Worm (Caenorhabditis elegans) whole organism, L3 larva: ENCODE results near the gene F49E12.10.
A peak's percentile ranks its signal among the peaks of the same experiment; 100 is the strongest.

Experiments used
- ZK546.5 ChIP-seq: sonication (generic microtip); optimal IDR thresholded peaks from 2 replicates; lab custom pipeline; 2017; ENCODE audit warnings: missing biosample characterization, missing genetic modification characterization
- aly-2 ChIP-seq: fragments of 150-350 bp; optimal IDR thresholded peaks from 2 replicates; lab custom pipeline; 2014; ENCODE audit warnings: missing biosample characterization, missing genetic modification characterization
- ama-1 ChIP-seq: fragments of 150-350 bp; optimal IDR thresholded peaks from 2 replicates; lab custom pipeline; 2018
- ceh-82 ChIP-seq: fragments of 150-350 bp; optimal IDR thresholded peaks from 2 replicates; lab custom pipeline; 2014; ENCODE audit warnings: missing biosample characterization, missing genetic modification characterization
- daf-12 ChIP-seq: fragments of 150-350 bp; optimal IDR thresholded peaks from 2 replicates; lab custom pipeline; 2014; ENCODE audit warnings: missing biosample characterization, missing genetic modification reagents, missing genetic modification characterization
- elt-1 ChIP-seq: fragments of 150-350 bp; optimal IDR thresholded peaks from 2 replicates; lab custom pipeline; 2014; ENCODE audit warnings: missing biosample characterization, missing genetic modification characterization
- elt-2 ChIP-seq: sonication (generic microtip); optimal IDR thresholded peaks from 2 replicates; lab custom pipeline; 2016; ENCODE audit warnings: missing genetic modification reagents, mild to moderate bottlenecking, missing genetic modification characterization, missing compliant biosample characterization
- elt-3 ChIP-seq, 3 experiments: fragments of 150-350 bp in 1 of 3; sonication (generic microtip) in 2 of 3; optimal IDR thresholded peaks; 2 replicates in 2 of 3; 4 replicates in 1 of 3; lab custom pipeline; 2014 to 2017; ENCODE audit warnings: missing biosample characterization in 3 of 3, missing genetic modification characterization in 3 of 3
- fkh-10 ChIP-seq: sonication (generic microtip); optimal IDR thresholded peaks from 2 replicates; lab custom pipeline; 2017; ENCODE audit warnings: missing biosample characterization, missing genetic modification reagents, missing genetic modification characterization
- fos-1 ChIP-seq: fragments of 150-350 bp; optimal IDR thresholded peaks from 2 replicates; lab custom pipeline; 2014; ENCODE audit warnings: missing biosample characterization, missing genetic modification characterization
- hmg-11 ChIP-seq: sonication (generic microtip); optimal IDR thresholded peaks from 2 replicates; lab custom pipeline; 2016; ENCODE audit warnings: missing genetic modification characterization, missing compliant biosample characterization
- jun-1 ChIP-seq: fragments of 150-350 bp; optimal IDR thresholded peaks from 2 replicates; lab custom pipeline; 2014; ENCODE audit warnings: missing biosample characterization, missing genetic modification reagents, missing genetic modification characterization
- lsy-12 ChIP-seq: sonication (generic microtip); optimal IDR thresholded peaks from 2 replicates; lab custom pipeline; 2016; ENCODE audit warnings: mild to moderate bottlenecking, missing genetic modification characterization, missing compliant biosample characterization
- mdl-1 ChIP-seq: fragments of 150-350 bp; optimal IDR thresholded peaks from 2 replicates; lab custom pipeline; 2014; ENCODE audit warnings: missing biosample characterization, missing genetic modification characterization
- nfya-1 ChIP-seq: sonication (generic microtip); optimal IDR thresholded peaks from 2 replicates; lab custom pipeline; 2017; ENCODE audit warnings: missing genetic modification characterization, mild to moderate bottlenecking, missing compliant biosample characterization, antibody characterized with exemption, moderate library complexity; ENCODE audit not compliant: insufficient read depth
- nhr-11 ChIP-seq: fragments of 150-350 bp; optimal IDR thresholded peaks from 2 replicates; lab custom pipeline; 2014; ENCODE audit warnings: missing biosample characterization, missing genetic modification characterization
- nhr-237 ChIP-seq: fragments of 150-350 bp; optimal IDR thresholded peaks from 2 replicates; lab custom pipeline; 2014; ENCODE audit warnings: missing biosample characterization, missing genetic modification characterization
- nhr-25 ChIP-seq: sonication (generic microtip); optimal IDR thresholded peaks from 2 replicates; lab custom pipeline; 2017; ENCODE audit warnings: missing biosample characterization, missing genetic modification characterization
- nhr-76 ChIP-seq: fragments of 150-350 bp; sonication (generic microtip); optimal IDR thresholded peaks from 5 replicates; lab custom pipeline; 2014; ENCODE audit warnings: missing biosample characterization, missing genetic modification characterization
- nhr-77 ChIP-seq: fragments of 150-350 bp; optimal IDR thresholded peaks from 2 replicates; lab custom pipeline; 2014; ENCODE audit warnings: missing biosample characterization, missing genetic modification characterization
- pha-4 ChIP-seq: fragments of 150-350 bp; optimal IDR thresholded peaks from 2 replicates; lab custom pipeline; 2014; ENCODE audit warnings: missing biosample characterization, missing genetic modification reagents, missing genetic modification characterization
- pqm-1 ChIP-seq: fragments of 150-350 bp; optimal IDR thresholded peaks from 2 replicates; lab custom pipeline; 2017; ENCODE audit warnings: missing biosample characterization, missing genetic modification characterization, inconsistent platforms
- sea-2 ChIP-seq: fragments of 150-350 bp; sonication (generic microtip); optimal IDR thresholded peaks from 4 replicates; lab custom pipeline; 2014; ENCODE audit warnings: missing biosample characterization, missing genetic modification reagents, missing genetic modification characterization
- skn-1 ChIP-seq: fragments of 150-350 bp; optimal IDR thresholded peaks from 2 replicates; lab custom pipeline; 2014; ENCODE audit warnings: missing biosample characterization, missing genetic modification characterization
- snpc-4 ChIP-seq: fragments of 150-350 bp; optimal IDR thresholded peaks from 2 replicates; lab custom pipeline; 2014; ENCODE audit warnings: missing biosample characterization, missing genetic modification characterization
- tbx-2 ChIP-seq: sonication (generic microtip); optimal IDR thresholded peaks from 2 replicates; lab custom pipeline; 2016; ENCODE audit warnings: mild to moderate bottlenecking, missing genetic modification characterization, missing compliant biosample characterization
- zag-1 ChIP-seq: fragments of 150-350 bp; optimal IDR thresholded peaks from 2 replicates; lab custom pipeline; 2014; ENCODE audit warnings: missing biosample characterization, missing genetic modification characterization
- ztf-11 ChIP-seq: fragments of 150-350 bp; optimal IDR thresholded peaks from 2 replicates; lab custom pipeline; 2014; ENCODE audit warnings: missing biosample characterization, missing genetic modification characterization
- ztf-4 ChIP-seq: fragments of 150-350 bp; optimal IDR thresholded peaks from 2 replicates; lab custom pipeline; 2014; ENCODE audit warnings: missing biosample characterization, missing genetic modification characterization

F49E12.10 gene

ce11 chrII:8382880-8383279 is 8.0 kb upstream of the F49E12.10 start:
- TF ChIP-seq skn-1 (tag; lab: Kevin White, UChicago) (peak; percentile 1), elt-1 (tag; lab: Kevin White, UChicago) (no peak), pqm-1 (tag; lab: Kevin White, UChicago) (peak; percentile 100), lsy-12 (tag; lab: Kevin White, UChicago) (peak; percentile 38), elt-2 (tag; lab: Kevin White, UChicago) (peak; percentile 99), hmg-11 (tag; lab: Kevin White, UChicago) (no peak), snpc-4 (tag; lab: Kevin White, UChicago) (no peak), ztf-11 (tag; lab: Kevin White, UChicago) (no peak), nhr-76 (no peak), sea-2 (no peak), tbx-2 (no peak), daf-12 (tag; lab: Kevin White, UChicago) (no peak), jun-1 (tag; lab: Kevin White, UChicago) (peak; percentile 95), nhr-11 (tag; lab: Kevin White, UChicago) (no peak), nfya-1 (tag; lab: Kevin White, UChicago) (peak; percentile 22), pha-4 (tag; lab: Kevin White, UChicago) (peak; percentile 80)

ce11 chrII:8384344-8384743 is 6.5 kb upstream of the F49E12.10 start:
- TF ChIP-seq lsy-12 (tag; lab: Kevin White, UChicago), result peak; percentile 11
- no peak for TF ChIP-seq mdl-1
- TF ChIP-seq skn-1 (tag; lab: Kevin White, UChicago), result peak; percentile 65
- no peak for TF ChIP-seq nhr-77 (tag; lab: Kevin White, UChicago)
- peak; percentile 77 for TF ChIP-seq pqm-1 (tag; lab: Kevin White, UChicago)
- peak; percentile 14 for TF ChIP-seq jun-1 (tag; lab: Kevin White, UChicago)
- peak; percentile 77 for TF ChIP-seq elt-2 (tag; lab: Kevin White, UChicago)

- TF ChIP-seq ZK546.5 (no peak), snpc-4 (tag; lab: Kevin White, UChicago) (no peak), elt-2 (tag; lab: Kevin White, UChicago) (peak; percentile 42), fkh-10 (no peak), aly-2 (tag; lab: Kevin White, UChicago) (no peak), nfya-1 (tag; lab: Kevin White, UChicago) (peak; percentile 77), elt-3 (tag; optimal IDR thresholded peaks at IDR 0.05; lab: Kevin White, UChicago) (no peak)
Observed at ce11 chrII:8385561-8385960, 5.3 kb upstream of the F49E12.10 start.

ce11 chrII:8386897-8387296 is 4.0 kb upstream of the F49E12.10 start:
- TF ChIP-seq ceh-82 (tag; lab: Kevin White, UChicago) (no peak), jun-1 (tag; lab: Kevin White, UChicago) (peak; percentile 28), pqm-1 (tag; lab: Kevin White, UChicago) (peak; percentile 89), ztf-4 (tag; lab: Kevin White, UChicago) (no peak), elt-2 (tag; lab: Kevin White, UChicago) (peak; percentile 83)

- TF ChIP-seq nhr-25 (tag; lab: Kevin White, UChicago) (no peak), elt-3 (tag; optimal IDR thresholded peaks at IDR 0.05; lab: Kevin White, UChicago) (no peak), snpc-4 (tag; lab: Kevin White, UChicago) (no peak), nhr-237 (tag; lab: Kevin White, UChicago) (no peak), ama-1 (lab: Kevin White, UChicago) (no peak), nhr-11 (tag; lab: Kevin White, UChicago) (no peak), pha-4 (tag; lab: Kevin White, UChicago) (no peak), elt-1 (tag; lab: Kevin White, UChicago) (no peak), mdl-1 (no peak), zag-1 (tag; lab: Kevin White, UChicago) (no peak), jun-1 (tag; lab: Kevin White, UChicago) (peak; percentile 27), nhr-76 (no peak), pqm-1 (tag; lab: Kevin White, UChicago) (peak; percentile 97), fos-1 (tag; lab: Kevin White, UChicago) (peak; percentile 56), nfya-1 (tag; lab: Kevin White, UChicago) (no peak), ceh-82 (tag; lab: Kevin White, UChicago) (no peak), tbx-2 (no peak), elt-2 (tag; lab: Kevin White, UChicago) (peak; percentile 98), ZK546.5 (no peak)
Observed at ce11 chrII:8388001-8388513, 2.8 kb upstream of the F49E12.10 start, which contains the start of gene drd-1. Gene drd-1 (plus strand): TSS chrII:8388051.
